Worm (Caenorhabditis elegans): ENCODE results near the gene ZC178.2.

ce11 chrV:8661241-8661954, 50.4 kb downstream of the ZC178.2 start:
- peak; percentile 80; the same call in 1 of the 2 replicates for TF ChIP-seq lin-1 (GFP tag; IDR thresholded peaks at IDR 0.05)
- no peak for TF ChIP-seq ces-1 (GFP tag; optimal IDR thresholded peaks at IDR 0.05)
- no peak for TF ChIP-seq unc-39 (tag; optimal IDR thresholded peaks at IDR 0.05)
- TF ChIP-seq zfp-2 (tag; optimal IDR thresholded peaks at IDR 0.05) = no peak
- TF ChIP-seq Y48G9A.11 (GFP tag; IDR thresholded peaks at IDR 0.05) = no peak
- TF ChIP-seq snpc-4 (tag; optimal IDR thresholded peaks at IDR 0.05) = no peak
- TF ChIP-seq nhr-11 (tag; optimal IDR thresholded peaks at IDR 0.05) = no peak
- no peak for TF ChIP-seq zag-1 (tag; optimal IDR thresholded peaks at IDR 0.05)
- TF ChIP-seq ceh-62 (tag; optimal IDR thresholded peaks at IDR 0.05) = no peak
- no peak for TF ChIP-seq ama-1 (optimal IDR thresholded peaks at IDR 0.05)
- TF ChIP-seq nhr-28 (tag; optimal IDR thresholded peaks at IDR 0.05) = peak; percentile 32
- TF ChIP-seq fkh-10 (GFP tag; optimal IDR thresholded peaks at IDR 0.05) = no peak
- TF ChIP-seq ZK546.5 (tag; optimal IDR thresholded peaks at IDR 0.05) = no peak
- no peak for TF ChIP-seq Y5F2A.4 (GFP tag; optimal IDR thresholded peaks at IDR 0.05)
